Fruit fly (Drosophila melanogaster) whole organism, pupa: ENCODE results near the gene CG6961.

ENCODE experiments used
- CG14655 ChIP-seq: fragments of 200-800 bp; sonication (Bioruptor generic); optimal IDR thresholded peaks from 3 replicates; lab custom pipeline; 2017; ENCODE audit warnings: mild to moderate bottlenecking, missing biosample characterization, missing genetic modification reagents, missing genetic modification characterization
- CG32121 ChIP-seq: fragments of 200-800 bp; sonication (Bioruptor generic); IDR thresholded peaks from 2 replicates; pipeline ENCODE4 v1.3.6; 2022; ENCODE audit warnings: missing biosample characterization, missing genetic modification characterization
- CG8159 ChIP-seq: fragments of 200-800 bp; sonication (Bioruptor generic); optimal IDR thresholded peaks from 3 replicates; lab custom pipeline; 2018; ENCODE audit warnings: missing biosample characterization, mild to moderate bottlenecking, missing genetic modification characterization, moderate library complexity
- CG9948 ChIP-seq: fragments of 200-800 bp; sonication (Bioruptor generic); optimal IDR thresholded peaks from 2 replicates; lab custom pipeline; 2018; ENCODE audit warnings: missing biosample characterization, mild to moderate bottlenecking, missing genetic modification characterization, moderate library complexity
- D1 ChIP-seq: fragments of 200-800 bp; sonication (Bioruptor generic); optimal IDR thresholded peaks from 2 replicates; lab custom pipeline; 2018; ENCODE audit warnings: missing biosample characterization, mild to moderate bottlenecking, missing genetic modification characterization, moderate library complexity
- Pif1B ChIP-seq: fragments of 200-800 bp; sonication (Bioruptor generic); optimal IDR thresholded peaks from 3 replicates; lab custom pipeline; 2016; ENCODE audit warnings: missing biosample characterization, missing genetic modification characterization

dm6 chrX:18814944-18815343 lies 26.9 kb upstream of the CG6961 start:
- TF ChIP-seq CG9948 (tag; lab: Kevin White, UChicago): no peak
- TF ChIP-seq Pif1B (GFP tag; lab: Kevin White, UChicago): no peak
- TF ChIP-seq CG14655: no peak
- no peak for TF ChIP-seq CG32121 (GFP tag; lab: Robert Waterston, UW)
- TF ChIP-seq D1: no peak
- no peak for TF ChIP-seq CG8159 (tag; lab: Kevin White, UChicago)
